Fruit fly (Drosophila melanogaster) whole organism, prepupa: ENCODE measurements around the gene osk.

Source experiments
- Blimp-1 ChIP-seq: fragments of 200-800 bp; sonication (Bioruptor generic); optimal IDR thresholded peaks from 3 replicates; lab custom pipeline; 2017; ENCODE audit warnings: missing biosample characterization, missing genetic modification characterization, mild to moderate bottlenecking, moderate library complexity, missing genetic modification reagents
- CG10631 ChIP-seq: fragments of 200-800 bp; sonication (Bioruptor generic); optimal IDR thresholded peaks from 2 replicates; lab custom pipeline; 2016; ENCODE audit warnings: missing biosample characterization, missing genetic modification characterization
- CG11294 ChIP-seq: fragments of 200-800 bp; sonication (Bioruptor generic); IDR thresholded peaks from 2 replicates; pipeline ENCODE4 v1.3.6; 2022; ENCODE audit warnings: missing biosample characterization, missing genetic modification characterization
- CG11902 ChIP-seq: fragments of 200-800 bp; sonication (Bioruptor generic); optimal IDR thresholded peaks from 3 replicates; lab custom pipeline; 2016; ENCODE audit warnings: missing biosample characterization, missing genetic modification characterization
- CG15336 ChIP-seq: fragments of 200-800 bp; sonication (Bioruptor generic); IDR thresholded peaks from 2 replicates; pipeline ENCODE4 v1.3.6; 2022; ENCODE audit warnings: missing biosample characterization, missing genetic modification characterization
- CG16779 ChIP-seq: fragments of 200-800 bp; sonication (Bioruptor generic); optimal IDR thresholded peaks from 3 replicates; lab custom pipeline; 2017; ENCODE audit warnings: missing biosample characterization, mild to moderate bottlenecking, missing genetic modification characterization
- CG3032 ChIP-seq: fragments of 200-800 bp; optimal IDR thresholded peaks from 2 replicates; lab custom pipeline; 2019; ENCODE audit warnings: missing biosample characterization, mild to moderate bottlenecking, missing genetic modification characterization, moderate library complexity
- CG32006 ChIP-seq: fragments of 200-800 bp; sonication (Bioruptor generic); optimal IDR thresholded peaks from 3 replicates; lab custom pipeline; 2017; ENCODE audit warnings: missing biosample characterization, mild to moderate bottlenecking, missing genetic modification characterization
- CG34406 ChIP-seq: fragments of 200-800 bp; sonication (Bioruptor generic); optimal IDR thresholded peaks from 3 replicates; lab custom pipeline; 2016; ENCODE audit warnings: missing biosample characterization, missing genetic modification characterization
- CG3919 ChIP-seq: fragments of 200-800 bp; sonication (Bioruptor generic); optimal IDR thresholded peaks from 3 replicates; lab custom pipeline; 2016; ENCODE audit warnings: missing biosample characterization, missing genetic modification characterization
- CG4318 ChIP-seq: fragments of 200-800 bp; sonication (Bioruptor generic); optimal IDR thresholded peaks from 3 replicates; lab custom pipeline; 2017; ENCODE audit warnings: missing biosample characterization, mild to moderate bottlenecking, missing genetic modification characterization
- CG6163 ChIP-seq: fragments of 200-800 bp; sonication (Bioruptor generic); IDR thresholded peaks from 3 replicates; pipeline ENCODE4 v1.3.6; 2022; ENCODE audit warnings: missing biosample characterization, missing genetic modification characterization
- CG6276 ChIP-seq: fragments of 200-800 bp; sonication (Bioruptor generic); optimal IDR thresholded peaks from 2 replicates; lab custom pipeline; 2017; ENCODE audit warnings: missing biosample characterization, mild to moderate bottlenecking, missing genetic modification characterization
- CG7368 ChIP-seq: fragments of 200-800 bp; sonication (Bioruptor generic); optimal IDR thresholded peaks from 3 replicates; lab custom pipeline; 2016; ENCODE audit warnings: missing biosample characterization, missing genetic modification characterization
- CG8119 ChIP-seq: fragments of 200-800 bp; sonication (Bioruptor generic); IDR thresholded peaks from 3 replicates; pipeline ENCODE4 v1.3.6; 2022; ENCODE audit warnings: missing biosample characterization, missing genetic modification characterization
- CG8319 ChIP-seq: fragments of 200-800 bp; sonication (Bioruptor generic); optimal IDR thresholded peaks from 3 replicates; lab custom pipeline; 2016; ENCODE audit warnings: missing biosample characterization, missing genetic modification characterization
- CG8632 ChIP-seq: fragments of 200-800 bp; sonication (Bioruptor generic); optimal IDR thresholded peaks from 3 replicates; lab custom pipeline; 2016; ENCODE audit warnings: missing biosample characterization, missing genetic modification characterization
- Eip75B ChIP-seq: fragments of 200-800 bp; sonication (Bioruptor generic); optimal IDR thresholded peaks from 3 replicates; lab custom pipeline; 2016; ENCODE audit warnings: missing biosample characterization, missing genetic modification characterization
- Eip78C ChIP-seq: fragments of 200-800 bp; sonication (Bioruptor generic); peaks from one replicate; lab custom pipeline; 2016; ENCODE audit warnings: missing biosample characterization, missing genetic modification characterization
- Eip93F ChIP-seq: fragments of 200-800 bp; sonication (Bioruptor generic); optimal IDR thresholded peaks from 2 replicates; lab custom pipeline; 2016; ENCODE audit warnings: missing biosample characterization, mild to moderate bottlenecking, missing genetic modification characterization
- Ets96B ChIP-seq: fragments of 200-800 bp; optimal IDR thresholded peaks from 2 replicates; lab custom pipeline; 2019; ENCODE audit warnings: missing biosample characterization, mild to moderate bottlenecking, missing genetic modification characterization, moderate library complexity
- Gug ChIP-seq: fragments of 200-800 bp; sonication (Bioruptor generic); IDR thresholded peaks from 2 replicates; pipeline ENCODE4 v1.3.6; 2022; ENCODE audit warnings: missing biosample characterization, missing genetic modification characterization
- Hr4 ChIP-seq: fragments of 200-800 bp; sonication (Bioruptor generic); optimal IDR thresholded peaks from 3 replicates; lab custom pipeline; 2016; ENCODE audit warnings: missing biosample characterization, missing genetic modification characterization
- Lpt ChIP-seq: fragments of 200-800 bp; sonication (Bioruptor generic); optimal IDR thresholded peaks from 3 replicates; lab custom pipeline; 2016; ENCODE audit warnings: missing biosample characterization, missing genetic modification characterization
- Met ChIP-seq: fragments of 200-800 bp; sonication (Bioruptor generic); optimal IDR thresholded peaks from 3 replicates; lab custom pipeline; 2016; ENCODE audit warnings: missing biosample characterization, missing genetic modification characterization
- Sox102F ChIP-seq: fragments of 200-800 bp; sonication (Bioruptor generic); optimal IDR thresholded peaks from 2 replicates; lab custom pipeline; 2016; ENCODE audit warnings: missing biosample characterization, mild to moderate bottlenecking, missing genetic modification characterization
- Sox14 ChIP-seq: fragments of 200-800 bp; sonication (Bioruptor generic); optimal IDR thresholded peaks from 3 replicates; lab custom pipeline; 2016; ENCODE audit warnings: missing biosample characterization, missing genetic modification characterization
- Sox15 ChIP-seq: fragments of 200-800 bp; sonication (Bioruptor generic); optimal IDR thresholded peaks from 3 replicates; lab custom pipeline; 2016; ENCODE audit warnings: missing biosample characterization, missing genetic modification characterization
- achi ChIP-seq: fragments of 200-800 bp; sonication (Bioruptor generic); optimal IDR thresholded peaks from 3 replicates; lab custom pipeline; 2016; ENCODE audit warnings: missing biosample characterization, missing genetic modification characterization
- acj6 ChIP-seq: fragments of 200-800 bp; sonication (Bioruptor generic); optimal IDR thresholded peaks from 3 replicates; lab custom pipeline; 2016; ENCODE audit warnings: missing biosample characterization, missing genetic modification characterization
- cyc ChIP-seq: fragments of 200-800 bp; sonication (Bioruptor generic); optimal IDR thresholded peaks from 3 replicates; lab custom pipeline; 2016; ENCODE audit warnings: missing biosample characterization, missing genetic modification characterization
- dac ChIP-seq: fragments of 200-800 bp; sonication (Bioruptor generic); optimal IDR thresholded peaks from 2 replicates; lab custom pipeline; 2017; ENCODE audit warnings: missing biosample characterization, mild to moderate bottlenecking, missing genetic modification characterization
- dsx ChIP-seq: fragments of 200-800 bp; optimal IDR thresholded peaks from 3 replicates; lab custom pipeline; 2019; ENCODE audit warnings: missing biosample characterization, mild to moderate bottlenecking, missing genetic modification characterization, moderate library complexity; ENCODE audit not compliant: poor library complexity, severe bottlenecking
- eg ChIP-seq: fragments of 200-800 bp; sonication (Bioruptor generic); IDR thresholded peaks from 3 replicates; pipeline ENCODE4 v1.3.6; 2022; ENCODE audit warnings: missing biosample characterization, missing genetic modification characterization
- lz ChIP-seq: fragments of 200-800 bp; sonication (Bioruptor generic); optimal IDR thresholded peaks from 3 replicates; lab custom pipeline; 2016; ENCODE audit warnings: missing biosample characterization, missing genetic modification characterization
- net ChIP-seq: fragments of 200-800 bp; sonication (Bioruptor generic); optimal IDR thresholded peaks from 3 replicates; lab custom pipeline; 2016; ENCODE audit warnings: missing biosample characterization, missing genetic modification characterization
- pdm3 ChIP-seq: fragments of 200-800 bp; sonication (Bioruptor generic); optimal IDR thresholded peaks from 3 replicates; lab custom pipeline; 2016; ENCODE audit warnings: missing biosample characterization, missing genetic modification characterization
- salr ChIP-seq, 2 experiments: fragments of 200-800 bp; sonication (Bioruptor generic); optimal IDR thresholded peaks; 3 replicates each; lab custom pipeline; 2016 to 2018; ENCODE audit warnings: missing biosample characterization in 2 of 2, missing genetic modification characterization in 2 of 2, mild to moderate bottlenecking in 1 of 2
- spab ChIP-seq: fragments of 200-800 bp; sonication (Bioruptor generic); optimal IDR thresholded peaks from 2 replicates; lab custom pipeline; 2017; ENCODE audit warnings: missing biosample characterization, mild to moderate bottlenecking, missing genetic modification characterization, missing genetic modification reagents
- ss ChIP-seq, 2 experiments: fragments of 200-800 bp; sonication (Bioruptor generic); optimal IDR thresholded peaks; 2 replicates in 1 of 2; 3 replicates in 1 of 2; lab custom pipeline; 2017 to 2018; ENCODE audit warnings: mild to moderate bottlenecking in 2 of 2, missing biosample characterization in 2 of 2, missing genetic modification characterization in 2 of 2, moderate library complexity in 1 of 2
- vri ChIP-seq: fragments of 200-800 bp; sonication (Bioruptor generic); optimal IDR thresholded peaks from 3 replicates; lab custom pipeline; 2016; ENCODE audit warnings: missing biosample characterization, mild to moderate bottlenecking, missing genetic modification characterization

osk gene

DNA sequence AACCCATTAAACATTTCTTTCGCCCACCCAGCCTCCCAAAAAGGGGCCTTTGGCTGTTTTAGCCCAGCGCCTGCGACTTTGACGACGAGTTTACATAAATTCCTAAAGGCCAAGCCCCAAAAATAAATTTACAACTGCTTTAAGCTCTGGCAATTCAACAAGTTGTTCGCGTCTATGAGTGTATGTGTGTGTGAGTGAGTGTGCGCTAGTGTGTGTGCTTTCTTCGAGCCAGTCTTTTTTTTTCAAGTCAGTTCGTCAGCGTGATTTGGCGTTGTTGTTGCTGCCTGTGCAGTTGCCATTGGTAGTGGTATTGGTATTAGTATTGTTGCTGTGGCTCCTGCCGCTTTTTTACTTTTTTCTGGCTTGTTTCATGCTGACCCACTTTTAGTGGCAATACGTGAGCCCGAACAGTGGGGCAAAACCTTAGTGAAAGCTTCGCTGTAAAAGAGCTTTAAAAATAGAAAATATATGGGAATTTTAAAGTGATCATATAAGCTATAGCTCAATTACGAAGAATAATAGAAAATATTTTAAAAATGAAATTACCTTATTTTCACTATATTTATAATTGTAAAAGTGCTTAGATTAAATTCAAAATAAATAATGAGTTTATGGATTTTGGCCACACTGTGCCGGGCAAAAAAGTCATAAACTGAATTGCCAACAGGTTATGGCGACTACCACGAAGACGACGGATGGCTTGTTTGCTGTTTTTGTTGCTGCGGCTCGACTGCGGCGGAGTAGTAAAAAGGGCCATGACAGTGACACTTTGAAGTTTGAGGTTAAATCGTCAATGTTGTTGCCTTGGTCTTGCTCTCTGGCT, 10.8 kb downstream of the osk start (continued):
- TF ChIP-seq CG8632 (peak; percentile 93), Eip93F (GFP tag; lab: Kevin White, UChicago) (peak; percentile 81), lz (GFP tag; lab: Kevin White, UChicago) (peak; percentile 84), CG15336 (GFP tag; lab: Robert Waterston, UW) (peak; percentile 96), ss (GFP tag; optimal IDR thresholded peaks at IDR 0.05; lab: Kevin White, UChicago) (peak; percentile 89 to 92), CG8119 (peak; percentile 96), salr (GFP tag; optimal IDR thresholded peaks at IDR 0.05; lab: Kevin White, UChicago) (peak; percentile 20 to 89), Gug (GFP tag; lab: Robert Waterston, UW) (peak; percentile 72), Sox102F (GFP tag; lab: Kevin White, UChicago) (peak; percentile 93), Lpt (GFP tag; lab: Kevin White, UChicago) (peak; percentile 77), Eip75B (GFP tag; lab: Kevin White, UChicago) (peak; percentile 93), CG7368 (GFP tag; lab: Kevin White, UChicago) (peak; percentile 80), dsx (peak; percentile 90), Blimp-1 (GFP tag; lab: Kevin White, UChicago) (peak; percentile 78), CG34406 (peak; percentile 94), Met (GFP tag; lab: Kevin White, UChicago) (peak; percentile 91), CG4318 (GFP tag; lab: Kevin White, UChicago) (peak; percentile 84), acj6 (GFP tag; lab: Kevin White, UChicago) (peak; percentile 89), CG16779 (tag; lab: Kevin White, UChicago) (peak; percentile 79), CG3919 (GFP tag; lab: Kevin White, UChicago) (peak; percentile 92), dac (GFP tag; lab: Kevin White, UChicago) (peak; percentile 88), CG8319 (peak; percentile 55)
- TF ChIP-seq, all 60 proteins: peak for 59

DNA sequence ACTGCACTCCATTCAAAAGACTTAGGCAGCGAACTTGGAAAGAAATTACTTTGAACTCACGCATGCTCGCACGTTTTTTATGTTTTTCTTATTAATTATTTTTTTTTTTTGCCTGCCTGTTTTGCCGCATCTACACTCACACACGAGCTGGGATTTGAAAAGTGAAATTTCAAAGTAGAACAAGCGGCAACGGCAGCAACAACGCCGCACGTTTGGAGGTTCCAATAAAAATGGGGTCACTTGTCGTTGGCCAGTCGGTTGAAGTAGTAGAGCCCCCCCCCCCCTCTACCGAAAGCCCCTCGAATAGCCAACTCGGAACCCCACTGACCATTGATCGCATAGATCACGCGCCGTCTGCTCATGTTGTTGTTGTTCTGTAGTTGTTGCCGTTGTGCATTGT, 11.5 kb downstream of the osk start:
- TF ChIP-seq CG11902 (GFP tag; lab: Kevin White, UChicago) (no peak), Sox15 (GFP tag; lab: Kevin White, UChicago) (no peak), Blimp-1 (GFP tag; lab: Kevin White, UChicago) (no peak), spab (GFP tag; lab: Kevin White, UChicago) (no peak), Gug (GFP tag; lab: Robert Waterston, UW) (no peak), lz (GFP tag; lab: Kevin White, UChicago) (no peak), CG11294 (GFP tag; lab: Robert Waterston, UW) (no peak), achi (GFP tag; lab: Kevin White, UChicago) (no peak), salr (GFP tag; optimal IDR thresholded peaks at IDR 0.05; lab: Kevin White, UChicago) (no peak), Hr4 (no peak), pdm3 (GFP tag; lab: Kevin White, UChicago) (no peak), cyc (GFP tag; lab: Kevin White, UChicago) (no peak), net (GFP tag; lab: Kevin White, UChicago) (no peak), Ets96B (no peak), CG32006 (no peak), Sox14 (GFP tag; lab: Kevin White, UChicago) (no peak)

DNA sequence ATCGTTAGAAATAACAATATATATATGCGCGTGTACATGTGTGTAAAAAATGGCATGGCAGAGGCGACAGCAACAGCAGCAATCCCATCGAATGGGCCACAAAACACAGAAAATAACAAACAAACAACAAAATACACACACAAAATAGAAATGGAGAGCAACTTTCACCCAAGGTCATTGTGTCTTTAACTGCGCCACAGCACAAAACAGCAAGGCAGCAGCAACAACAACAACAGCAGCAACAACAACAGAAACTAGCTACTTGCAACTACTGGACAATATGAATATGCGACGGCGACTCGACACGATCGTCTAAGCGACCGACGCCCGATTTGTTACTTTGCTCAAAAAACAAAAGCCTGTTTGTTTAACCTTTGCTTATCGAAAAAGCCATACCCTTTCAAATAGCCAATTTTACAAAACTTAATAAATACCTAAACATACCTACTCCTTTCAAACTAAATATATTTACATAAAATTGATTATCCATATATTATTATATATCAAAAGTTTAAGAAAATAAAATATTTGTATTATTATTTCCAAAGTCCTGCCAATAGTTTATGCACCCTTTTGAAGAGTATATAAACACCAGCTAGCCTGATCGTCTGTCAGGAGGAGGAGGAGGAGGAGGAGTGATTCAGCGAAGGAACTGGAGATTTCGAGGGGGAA, 13.0 kb downstream of the osk start:
- no peak for TF ChIP-seq Blimp-1 (GFP tag; lab: Kevin White, UChicago)
- peak; percentile 60 for TF ChIP-seq CG6276
- TF ChIP-seq Eip75B (GFP tag; lab: Kevin White, UChicago), result no peak
- TF ChIP-seq Lpt (GFP tag; lab: Kevin White, UChicago), result peak; percentile 35
- no peak for TF ChIP-seq spab (GFP tag; lab: Kevin White, UChicago)
- peak in 1 of 2 experiments; percentile 37 for TF ChIP-seq ss (GFP tag; optimal IDR thresholded peaks at IDR 0.05; lab: Kevin White, UChicago)
- no peak for TF ChIP-seq Sox15 (GFP tag; lab: Kevin White, UChicago)
- TF ChIP-seq dac (GFP tag; lab: Kevin White, UChicago), result no peak
- TF ChIP-seq eg (GFP tag; lab: Robert Waterston, UW), result peak; percentile 52; the same call in 2 of the 3 replicates
- 0 out of 3 replicates have a peak, but pooled peaks have one; percentile 19 for TF ChIP-seq CG6163
- peak; percentile 52 for TF ChIP-seq Eip78C (GFP tag; lab: Kevin White, UChicago)
- peak; percentile 2 for TF ChIP-seq CG10631 (GFP tag; lab: Kevin White, UChicago)
- TF ChIP-seq dsx, result peak; percentile 24
- TF ChIP-seq CG4318 (GFP tag; lab: Kevin White, UChicago), result peak; percentile 64
- TF ChIP-seq CG3919 (GFP tag; lab: Kevin White, UChicago), result peak; percentile 7
- TF ChIP-seq Ets96B, result peak; percentile 2
- TF ChIP-seq CG32006, result peak; percentile 87
- TF ChIP-seq salr (GFP tag; optimal IDR thresholded peaks at IDR 0.05; lab: Kevin White, UChicago), result peak in 1 of 2 experiments; percentile 30
- peak; percentile 11 for TF ChIP-seq CG3032 (tag; lab: Kevin White, UChicago)
- no peak for TF ChIP-seq CG11294 (GFP tag; lab: Robert Waterston, UW)
- no peak for TF ChIP-seq Gug (GFP tag; lab: Robert Waterston, UW)
- TF ChIP-seq vri (GFP tag; lab: Kevin White, UChicago), result no peak
- no peak for TF ChIP-seq CG34406
- TF ChIP-seq CG15336 (GFP tag; lab: Robert Waterston, UW), result peak; percentile 79
- TF ChIP-seq achi (GFP tag; lab: Kevin White, UChicago), result peak; percentile 29
- peak; percentile 81; the same call in 2 of the 3 replicates for TF ChIP-seq CG8119
